Fruit fly (Drosophila melanogaster) whole organism, adult: ENCODE results near the gene CG42751.

ENCODE experiments used
- CG1620 ChIP-seq: fragments of 200-800 bp; sonication (Bioruptor generic); optimal IDR thresholded peaks from 2 replicates; lab custom pipeline; 2016; ENCODE audit warnings: missing biosample characterization, missing genetic modification characterization
- CG33017 ChIP-seq: fragments of 200-800 bp; sonication (Bioruptor generic); optimal IDR thresholded peaks from 2 replicates; lab custom pipeline; 2018; ENCODE audit warnings: missing biosample characterization, mild to moderate bottlenecking, missing genetic modification characterization, moderate library complexity
- CG7101 ChIP-seq: fragments of 200-800 bp; sonication (Bioruptor generic); optimal IDR thresholded peaks from 2 replicates; lab custom pipeline; 2018; ENCODE audit warnings: missing biosample characterization, mild to moderate bottlenecking, missing genetic modification characterization, moderate library complexity
- Crg-1 ChIP-seq: fragments of 200-800 bp; sonication (Bioruptor generic); optimal IDR thresholded peaks from 2 replicates; lab custom pipeline; 2016; ENCODE audit warnings: missing biosample characterization, missing genetic modification characterization
- Hr96 ChIP-seq: fragments of 200-800 bp; sonication (Bioruptor generic); optimal IDR thresholded peaks from 2 replicates; lab custom pipeline; 2016; ENCODE audit warnings: missing biosample characterization, missing genetic modification characterization
- Mnt ChIP-seq: fragments of 200-800 bp; sonication (Bioruptor generic); optimal IDR thresholded peaks from 2 replicates; lab custom pipeline; 2016; ENCODE audit warnings: missing biosample characterization, mild to moderate bottlenecking, missing genetic modification characterization
- bab1 ChIP-seq: fragments of 200-800 bp; sonication (Bioruptor generic); optimal IDR thresholded peaks from 3 replicates; lab custom pipeline; 2019; ENCODE audit warnings: missing biosample characterization, mild to moderate bottlenecking, missing genetic modification characterization, moderate library complexity
- kay ChIP-seq: fragments of 200-800 bp; sonication (Bioruptor generic); peaks from one replicate; lab custom pipeline; 2016; ENCODE audit warnings: missing biosample characterization, missing genetic modification characterization, borderline replicate concordance
- ovo ChIP-seq: fragments of 200-800 bp; sonication (Bioruptor generic); optimal IDR thresholded peaks from 2 replicates; lab custom pipeline; 2016; ENCODE audit warnings: missing biosample characterization, missing genetic modification characterization
- pad ChIP-seq: fragments of 200-800 bp; sonication (Bioruptor generic); optimal IDR thresholded peaks from 3 replicates; lab custom pipeline; 2017; ENCODE audit warnings: missing biosample characterization, missing genetic modification characterization, mild to moderate bottlenecking, moderate library complexity, missing genetic modification reagents
- tj ChIP-seq: fragments of 200-800 bp; sonication (Bioruptor generic); optimal IDR thresholded peaks from 3 replicates; lab custom pipeline; 2017; ENCODE audit warnings: missing biosample characterization, mild to moderate bottlenecking, missing genetic modification characterization, moderate library complexity
- toe ChIP-seq: fragments of 200-800 bp; sonication (Bioruptor generic); optimal IDR thresholded peaks from 2 replicates; lab custom pipeline; 2016; ENCODE audit warnings: missing biosample characterization, missing genetic modification characterization

dm6 chr2L:11804228-11805044, 48.8 kb upstream of the CG42751 start:
- TF ChIP-seq toe (GFP tag; lab: Kevin White, UChicago) = no peak
- no peak for TF ChIP-seq kay (GFP tag; lab: Kevin White, UChicago)
- no peak for TF ChIP-seq ovo (GFP tag; lab: Kevin White, UChicago)
- peak; percentile 93 for TF ChIP-seq pad
- TF ChIP-seq CG7101 (tag; lab: Kevin White, UChicago) = no peak
- no peak for TF ChIP-seq bab1 (GFP tag; lab: Kevin White, UChicago)
- no peak for TF ChIP-seq Mnt
- no peak for TF ChIP-seq CG33017
- no peak for TF ChIP-seq Hr96 (GFP tag; lab: Kevin White, UChicago)
- no peak for TF ChIP-seq Crg-1 (GFP tag; lab: Kevin White, UChicago)
- TF ChIP-seq tj (GFP tag; lab: Kevin White, UChicago) = no peak
- no peak for TF ChIP-seq CG1620 (GFP tag; lab: Kevin White, UChicago)
